Worm (Caenorhabditis elegans) whole organism, L4/young adult: ENCODE data around the gene R08C7.1.

Experiments used
- dao-5 ChIP-seq: sonication (generic microtip); optimal IDR thresholded peaks from 2 replicates; lab custom pipeline; 2016; ENCODE audit warnings: missing genotype, missing genetic modification characterization, moderate library complexity, missing compliant biosample characterization
- him-1 ChIP-seq: sonication (generic microtip); optimal IDR thresholded peaks from 2 replicates; lab custom pipeline; 2016; ENCODE audit warnings: missing genotype, missing genetic modification reagents, missing genetic modification characterization, missing compliant biosample characterization

DNA sequence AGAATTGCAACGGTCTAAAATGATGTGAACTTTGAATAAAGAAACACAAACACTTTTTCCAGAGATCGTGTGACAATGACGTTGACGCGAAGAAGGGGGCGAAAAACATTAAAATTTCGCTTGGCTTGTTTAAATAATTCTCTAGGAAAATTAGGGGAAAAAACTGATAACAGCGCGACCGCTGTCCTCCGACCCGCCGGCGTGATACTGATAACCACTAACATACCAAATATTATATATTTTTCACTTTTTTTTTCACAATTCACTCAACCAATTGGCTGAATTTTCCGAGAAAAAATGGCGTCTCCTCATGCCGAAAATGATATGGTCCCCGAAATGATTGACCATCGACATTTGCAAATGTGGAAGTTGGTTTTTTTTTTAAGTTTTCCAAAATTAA lies 1.8 kb upstream of the R08C7.1 start:
- TF ChIP-seq dao-5 (tag; lab: Kevin White, UChicago) (no peak), him-1 (no peak)
